Fruit fly (Drosophila melanogaster): ENCODE data around the gene AhcyL1.
A peak's percentile ranks its signal among the peaks of the same experiment; 100 is the strongest.

- TF ChIP-seq CG12768 (GFP tag; optimal IDR thresholded peaks at IDR 0.05) (no peak), cic (GFP tag; optimal IDR thresholded peaks at IDR 0.05) (peak; percentile 46), Hr96 (GFP tag; optimal IDR thresholded peaks at IDR 0.05) (no peak), pad (GFP tag; optimal IDR thresholded peaks at IDR 0.05) (no peak), CG33017 (tag; optimal IDR thresholded peaks at IDR 0.05) (no peak), CG7045 (GFP tag; optimal IDR thresholded peaks at IDR 0.05) (no peak), kay (GFP tag; ENCODE audit: borderline replicate concordance) (no peak), CG5204 (GFP tag; optimal IDR thresholded peaks at IDR 0.05) (no peak), Crg-1 (GFP tag; optimal IDR thresholded peaks at IDR 0.05) (no peak)
Measured at dm6 chr3L:2781991-2782677, 10.0 kb upstream of the AhcyL1 start, which contains the start of gene Pgant6.
